Worm (Caenorhabditis elegans): ENCODE results near the gene Y43F8B.1.

The Y43F8B.1 gene

DNA sequence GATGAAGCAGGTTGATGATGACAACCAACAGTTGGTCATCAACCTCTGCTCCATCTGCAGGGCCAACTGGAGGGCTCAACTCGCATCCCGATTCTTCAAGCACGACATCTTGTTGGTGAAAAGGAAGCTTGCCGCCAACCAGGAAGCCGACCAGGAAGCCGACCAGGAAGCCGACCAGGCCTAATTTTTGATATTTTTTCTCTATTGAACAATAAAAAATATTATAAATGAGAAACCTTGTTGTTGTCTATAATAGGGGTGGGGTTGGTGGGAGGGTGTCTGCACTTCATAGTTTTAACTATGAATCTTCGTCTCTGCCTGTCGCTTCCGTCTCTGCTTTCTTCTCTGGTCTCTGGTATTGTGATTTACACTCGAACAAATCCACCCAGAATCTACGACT lies 60.3 kb downstream of the Y43F8B.1 start, which contains the start of gene Y43F8B.18:
Y43F8B.18 (plus strand) TSS at position 301 of the 400 bp plus-strand sequence.
- TF ChIP-seq med-1 (GFP tag; optimal IDR thresholded peaks at IDR 0.05; ENCODE audit: insufficient read depth) (no peak), klf-2 (GFP tag; conservative IDR thresholded peaks at IDR 0.05) (no peak), ztf-23 (GFP tag; IDR thresholded peaks at IDR 0.05) (no peak), T22C8.4 (GFP tag; IDR thresholded peaks at IDR 0.05) (no peak), ztf-29 (GFP tag; IDR thresholded peaks at IDR 0.05) (no peak), ref-1 (GFP tag; conservative IDR thresholded peaks at IDR 0.05) (no peak), flt-1 (GFP tag; IDR thresholded peaks at IDR 0.05) (no peak), tab-1 (GFP tag; IDR thresholded peaks at IDR 0.05) (no peak), cog-1 (tag; optimal IDR thresholded peaks at IDR 0.05) (no peak)

DNA sequence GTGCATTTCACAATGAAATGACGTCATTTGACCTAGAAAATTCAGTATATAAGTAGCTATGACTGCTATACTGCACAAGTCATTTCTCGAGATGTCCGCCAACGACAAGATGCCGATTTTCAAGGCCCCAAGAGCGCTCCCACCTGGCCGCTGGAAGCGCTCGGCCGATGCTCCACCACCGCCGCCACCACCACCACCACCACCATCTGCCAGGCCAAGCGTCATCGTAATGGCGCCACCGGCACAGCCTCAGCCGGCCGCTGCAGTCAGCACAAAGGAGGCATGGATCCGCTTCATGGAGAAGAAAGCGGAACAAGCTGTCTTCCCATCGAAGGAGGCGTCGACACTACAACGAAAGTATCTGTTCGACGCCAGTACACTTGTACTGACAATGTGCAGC lies 60.7 kb downstream of the Y43F8B.1 start, which contains the start of gene Y43F8B.28:
Y43F8B.28 (plus strand) TSS at position 59 of the 400 bp plus-strand sequence.
- no peak for TF ChIP-seq T22C8.4 (GFP tag; IDR thresholded peaks at IDR 0.05)
- TF ChIP-seq klf-2 (GFP tag; conservative IDR thresholded peaks at IDR 0.05): no peak
- TF ChIP-seq cog-1 (tag; optimal IDR thresholded peaks at IDR 0.05): no peak
- no peak for TF ChIP-seq flt-1 (GFP tag; IDR thresholded peaks at IDR 0.05)
- no peak for TF ChIP-seq med-1 (GFP tag; optimal IDR thresholded peaks at IDR 0.05; ENCODE audit: insufficient read depth)
- no peak for TF ChIP-seq ref-1 (GFP tag; conservative IDR thresholded peaks at IDR 0.05)
- no peak for TF ChIP-seq ztf-23 (GFP tag; IDR thresholded peaks at IDR 0.05)
- no peak for TF ChIP-seq ztf-29 (GFP tag; IDR thresholded peaks at IDR 0.05)
- TF ChIP-seq tab-1 (GFP tag; IDR thresholded peaks at IDR 0.05): no peak

Measured in whole organism, midembryonic.